Fruit fly (Drosophila melanogaster): ENCODE results near the gene p53.

Gene p53

dm6 chr3R:23028506-23028905 lies 25.4 kb downstream of the p53 start (continued):
- peak; percentile 43; the same call in 1 of the 2 replicates for TF ChIP-seq klu (GFP tag; IDR thresholded peaks at IDR 0.05)
- TF ChIP-seq CG5953 (GFP tag; IDR thresholded peaks at IDR 0.05) = no peak
- TF ChIP-seq ash1 (GFP tag; optimal IDR thresholded peaks at IDR 0.05) = no peak
- TF ChIP-seq E2f1 (GFP tag; IDR thresholded peaks at IDR 0.05) = peak; percentile 54; the same call in 1 of the 2 replicates
- TF ChIP-seq fu2 (GFP tag; optimal IDR thresholded peaks at IDR 0.05) = peak; percentile 54
- TF ChIP-seq pho (GFP tag; optimal IDR thresholded peaks at IDR 0.05) = peak; percentile 77
- no peak for TF ChIP-seq CG11398 (GFP tag; optimal IDR thresholded peaks at IDR 0.05)
- TF ChIP-seq gcm (GFP tag; optimal IDR thresholded peaks at IDR 0.05) = no peak
- TF ChIP-seq BEAF-32 (GFP tag; optimal IDR thresholded peaks at IDR 0.05) = no peak
- no peak for TF ChIP-seq CG9876 (GFP tag; optimal IDR thresholded peaks at IDR 0.05)
- peak; percentile 14; the same call in 1 of the 2 replicates for TF ChIP-seq HLH3B (GFP tag; IDR thresholded peaks at IDR 0.05)
- TF ChIP-seq Max (GFP tag; optimal IDR thresholded peaks at IDR 0.05) = no peak
- peak; percentile 38 for TF ChIP-seq ems (GFP tag; optimal IDR thresholded peaks at IDR 0.05)
- TF ChIP-seq CG32772 (GFP tag; IDR thresholded peaks at IDR 0.05) = 0 out of 2 replicates have a peak, but pooled peaks have one; percentile 36
- TF ChIP-seq mirr (GFP tag; optimal IDR thresholded peaks at IDR 0.05) = peak; percentile 35
- no peak for TF ChIP-seq peb (GFP tag; IDR thresholded peaks at IDR 0.05)
- no peak for TF ChIP-seq sqz (GFP tag; optimal IDR thresholded peaks at IDR 0.05)
- TF ChIP-seq Med (GFP tag) = peak; percentile 96
- peak; percentile 34; the same call in 1 of the 3 replicates for TF ChIP-seq CG11560 (tag; IDR thresholded peaks at IDR 0.05)
- peak; percentile 38 for TF ChIP-seq CG9727 (GFP tag; optimal IDR thresholded peaks at IDR 0.05)
- no peak for TF ChIP-seq CG14050 (GFP tag; IDR thresholded peaks at IDR 0.05)
- peak; percentile 64 for TF ChIP-seq Meics (GFP tag; optimal IDR thresholded peaks at IDR 0.05)
- TF ChIP-seq tap (tag; optimal IDR thresholded peaks at IDR 0.05) = no peak
- TF ChIP-seq pan (optimal IDR thresholded peaks at IDR 0.05) = no peak
- TF ChIP-seq pan (GFP tag; optimal IDR thresholded peaks at IDR 0.05 in 1 of 2, IDR thresholded peaks at IDR 0.05 in 1 of 2) = peak in 1 of 2 experiments; percentile 70
- TF ChIP-seq kah (GFP tag; optimal IDR thresholded peaks at IDR 0.05) = no peak
- TF ChIP-seq CG12659 (GFP tag; optimal IDR thresholded peaks at IDR 0.05) = peak; percentile 7
- TF ChIP-seq Spps (tag; optimal IDR thresholded peaks at IDR 0.05) = no peak
- TF ChIP-seq CG10267 (tag; optimal IDR thresholded peaks at IDR 0.05) = no peak
- peak; percentile 56; the same call in 1 of the 3 replicates for TF ChIP-seq CG7357 (GFP tag; IDR thresholded peaks at IDR 0.05)
- TF ChIP-seq CG13123 (GFP tag; optimal IDR thresholded peaks at IDR 0.05) = no peak
- no peak for TF ChIP-seq tio (GFP tag; optimal IDR thresholded peaks at IDR 0.05)
- TF ChIP-seq CG13424 (tag; optimal IDR thresholded peaks at IDR 0.05) = peak; percentile 30
- TF ChIP-seq CG10959 (GFP tag; IDR thresholded peaks at IDR 0.05) = no peak
- no peak for TF ChIP-seq CG12942 (GFP tag; optimal IDR thresholded peaks at IDR 0.05)
- no peak for TF ChIP-seq wor (GFP tag; IDR thresholded peaks at IDR 0.05)
- peak; percentile 71 for TF ChIP-seq CG34422 (GFP tag; IDR thresholded peaks at IDR 0.05)
- TF ChIP-seq Dek (tag; optimal IDR thresholded peaks at IDR 0.05) = peak; percentile 37
- TF ChIP-seq CG14860 (GFP tag; IDR thresholded peaks at IDR 0.05; ENCODE audit: partially characterized antibody) = no peak
- peak; percentile 13 for TF ChIP-seq CG5245 (GFP tag; optimal IDR thresholded peaks at IDR 0.05)
- no peak for TF ChIP-seq Fer1 (GFP tag; optimal IDR thresholded peaks at IDR 0.05)
- TF ChIP-seq chif (GFP tag; optimal IDR thresholded peaks at IDR 0.05) = peak; percentile 11 to 24
- no peak for TF ChIP-seq jing (GFP tag; optimal IDR thresholded peaks at IDR 0.05)
- TF ChIP-seq CG31224 (GFP tag; IDR thresholded peaks at IDR 0.05) = peak; percentile 77
- peak; percentile 31 for TF ChIP-seq CG10209 (GFP tag; optimal IDR thresholded peaks at IDR 0.05)
- no peak for TF ChIP-seq Trl (optimal IDR thresholded peaks at IDR 0.05)
- peak; percentile 36 for TF ChIP-seq Trl (GFP tag; optimal IDR thresholded peaks at IDR 0.05)
- peak; percentile 69 for TF ChIP-seq Atf6 (GFP tag; IDR thresholded peaks at IDR 0.05)
- TF ChIP-seq CG16815 (GFP tag; optimal IDR thresholded peaks at IDR 0.05) = peak; percentile 34
- peak; percentile 78 for TF ChIP-seq Ada2b (GFP tag; IDR thresholded peaks at IDR 0.05)
- TF ChIP-seq Vsx1 (GFP tag; optimal IDR thresholded peaks at IDR 0.05) = no peak
- no peak for TF ChIP-seq TFAM (GFP tag; optimal IDR thresholded peaks at IDR 0.05)
